Fruit fly (Drosophila melanogaster): ENCODE data around the gene RpS17.

The RpS17 gene

dm6 chr3L:9429665-9430607 is at the start of gene RpS17, which contains the start of gene MTF-1:
TSS of gene RpS17 (minus strand) at chr3L:9429821.
TSS of gene MTF-1 (plus strand) at chr3L:9430312.
- TF ChIP-seq CG8478 (optimal IDR thresholded peaks at IDR 0.05) = no peak
- peak; percentile 42 to 64 for TF ChIP-seq CTCF (optimal IDR thresholded peaks at IDR 0.05)

- TF ChIP-seq CG8478 (optimal IDR thresholded peaks at IDR 0.05) (no peak), CTCF (optimal IDR thresholded peaks at IDR 0.05) (peak; percentile 11 to 47)
These were observed 47.2 kb upstream of the RpS17 start, which contains the start of the genes Uch-L5 and Jarid2 for dm6 chr3L:9476829-9477228. TSS of gene Uch-L5 (minus strand) at chr3L:9476965. TSS of gene Jarid2 (plus strand) at chr3L:9477038.

dm6 chr3L:9471151-9471903 is 41.7 kb upstream of the RpS17 start:
- TF ChIP-seq CG8478 (optimal IDR thresholded peaks at IDR 0.05) (no peak), CTCF (optimal IDR thresholded peaks at IDR 0.05) (no peak)

- TF ChIP-seq CTCF (optimal IDR thresholded peaks at IDR 0.05) = no peak
- TF ChIP-seq CG8478 (optimal IDR thresholded peaks at IDR 0.05) = no peak
These were observed 39.5 kb upstream of the RpS17 start for dm6 chr3L:9469079-9469478.

dm6 chr3L:9468261-9468890 is 38.8 kb upstream of the RpS17 start:
- no peak for TF ChIP-seq CG8478 (optimal IDR thresholded peaks at IDR 0.05)

- TF ChIP-seq CTCF (optimal IDR thresholded peaks at IDR 0.05) (no peak), CG8478 (optimal IDR thresholded peaks at IDR 0.05) (no peak)
These were observed 38.2 kb upstream of the RpS17 start for dm6 chr3L:9467763-9468206.

dm6 chr3L:9467267-9467666 is 37.6 kb upstream of the RpS17 start:
- TF ChIP-seq CTCF (optimal IDR thresholded peaks at IDR 0.05) (no peak), CG8478 (optimal IDR thresholded peaks at IDR 0.05) (no peak)

dm6 chr3L:9466595-9466994 is 37.0 kb upstream of the RpS17 start:
- no peak for TF ChIP-seq CTCF (optimal IDR thresholded peaks at IDR 0.05)
- TF ChIP-seq CG8478 (optimal IDR thresholded peaks at IDR 0.05) = no peak

dm6 chr3L:9465652-9466244 is 36.1 kb upstream of the RpS17 start:
- TF ChIP-seq CTCF (optimal IDR thresholded peaks at IDR 0.05) (no peak), CG8478 (optimal IDR thresholded peaks at IDR 0.05) (no peak)

- TF ChIP-seq CG8478 (optimal IDR thresholded peaks at IDR 0.05) = no peak
- TF ChIP-seq CTCF (optimal IDR thresholded peaks at IDR 0.05) = no peak
These were observed 33.2 kb upstream of the RpS17 start for dm6 chr3L:9462794-9463193.

- no peak for TF ChIP-seq CG8478 (optimal IDR thresholded peaks at IDR 0.05)
- no peak for TF ChIP-seq CTCF (optimal IDR thresholded peaks at IDR 0.05)
These were observed 32.7 kb upstream of the RpS17 start for dm6 chr3L:9462247-9462769.

- no peak for TF ChIP-seq CG8478 (optimal IDR thresholded peaks at IDR 0.05)
These were observed 32.1 kb upstream of the RpS17 start for dm6 chr3L:9461670-9462246.

- TF ChIP-seq CTCF (optimal IDR thresholded peaks at IDR 0.05) = peak in 1 of 2 experiments; percentile 20
- TF ChIP-seq CG8478 (optimal IDR thresholded peaks at IDR 0.05) = no peak
These were observed 31.3 kb upstream of the RpS17 start, which contains the start of the genes CG3434 and CG44838 for dm6 chr3L:9460775-9461491. TSS of gene CG3434 (minus strand) at chr3L:9460799. TSS of gene CG44838 (plus strand) at chr3L:9461050.
